Fruit fly (Drosophila melanogaster) whole organism, wandering third instar larva: ENCODE data around the gene CG32262.

Experiments
- CG32264 ChIP-seq: fragments of 200-800 bp; sonication (Bioruptor generic); optimal IDR thresholded peaks from 2 replicates; lab custom pipeline; 2016; ENCODE audit warnings: missing biosample characterization, missing genetic modification characterization
- CG9705 ChIP-seq: fragments of 200-800 bp; sonication (Bioruptor generic); optimal IDR thresholded peaks from 2 replicates; lab custom pipeline; 2018; ENCODE audit warnings: missing biosample characterization, mild to moderate bottlenecking, missing genetic modification characterization
- CrebA ChIP-seq: fragments of 200-800 bp; sonication (Bioruptor generic); optimal IDR thresholded peaks from 2 replicates; lab custom pipeline; 2016; ENCODE audit warnings: missing biosample characterization, mild to moderate bottlenecking, missing genetic modification characterization, borderline replicate concordance
- Dfd ChIP-seq: fragments of >200 bp; optimal IDR thresholded peaks from 2 replicates; lab custom pipeline; 2017; ENCODE audit warnings: missing biosample characterization, missing genetic modification characterization
- Dif ChIP-seq: fragments of 200-275, 200-300 bp; sonication (Bioruptor generic); optimal IDR thresholded peaks from 2 replicates; lab custom pipeline; 2018; ENCODE audit warnings: missing biosample characterization, missing genetic modification characterization; ENCODE audit not compliant: partially characterized antibody
- GATAd ChIP-seq: sonication (Bioruptor generic); optimal IDR thresholded peaks from 2 replicates; lab custom pipeline; 2016; ENCODE audit warnings: missing biosample characterization, missing genetic modification characterization
- HLH106 ChIP-seq: fragments of 200-800 bp; optimal IDR thresholded peaks from 3 replicates; lab custom pipeline; 2019; ENCODE audit warnings: missing biosample characterization, mild to moderate bottlenecking, missing genetic modification characterization, moderate library complexity
- Hnf4 ChIP-seq: fragments of 200-800 bp; sonication (Bioruptor generic); optimal IDR thresholded peaks from 2 replicates; lab custom pipeline; 2016; ENCODE audit warnings: missing biosample characterization, mild to moderate bottlenecking, missing genetic modification characterization
- Hr78 ChIP-seq: fragments of >200 bp; optimal IDR thresholded peaks from 2 replicates; lab custom pipeline; 2017; ENCODE audit warnings: missing biosample characterization, missing genetic modification characterization
- Hr83 ChIP-seq: fragments of 200-300 bp; sonication (Bioruptor generic); optimal IDR thresholded peaks from 2 replicates; lab custom pipeline; 2016; ENCODE audit warnings: missing biosample characterization, mild to moderate bottlenecking, missing genetic modification characterization, moderate library complexity; ENCODE audit not compliant: poor library complexity, severe bottlenecking
- Jra ChIP-seq: sonication (Bioruptor generic); optimal IDR thresholded peaks from 2 replicates; lab custom pipeline; 2016; ENCODE audit warnings: missing biosample characterization, missing genetic modification characterization
- Mio ChIP-seq: sonication (Bioruptor generic); optimal IDR thresholded peaks from 2 replicates; lab custom pipeline; 2016; ENCODE audit warnings: missing biosample characterization, missing genetic modification characterization
- Myc ChIP-seq: fragments of >200 bp; optimal IDR thresholded peaks from 2 replicates; lab custom pipeline; 2017
- N ChIP-seq: fragments of >200 bp; optimal IDR thresholded peaks from 2 replicates; lab custom pipeline; 2018; ENCODE audit warnings: missing biosample characterization, missing external identifiers, missing genetic modification characterization
- OdsH ChIP-seq: fragments of 200-800 bp; sonication (Bioruptor generic); optimal IDR thresholded peaks from 2 replicates; lab custom pipeline; 2016; ENCODE audit warnings: missing biosample characterization, mild to moderate bottlenecking, missing genetic modification characterization
- Rel ChIP-seq, 2 experiments: fragments of 200-800 bp; sonication (Bioruptor generic) in 1 of 2; optimal IDR thresholded peaks; 2 replicates in 1 of 2; 3 replicates in 1 of 2; lab custom pipeline; 2016 to 2019; ENCODE audit warnings: mild to moderate bottlenecking in 2 of 2, missing biosample characterization in 2 of 2, missing genetic modification characterization in 2 of 2, moderate library complexity in 1 of 2
- Sp1 ChIP-seq: fragments of 200-800 bp; sonication (Bioruptor generic); optimal IDR thresholded peaks from 3 replicates; lab custom pipeline; 2019; ENCODE audit warnings: missing biosample characterization, mild to moderate bottlenecking, missing genetic modification characterization, moderate library complexity
- Vsx2 ChIP-seq: fragments of 200-300, 225-300 bp; sonication (Bioruptor generic); optimal IDR thresholded peaks from 2 replicates; lab custom pipeline; 2018; ENCODE audit warnings: missing biosample characterization, missing genetic modification characterization; ENCODE audit not compliant: partially characterized antibody
- br ChIP-seq: fragments of 200-800 bp; sonication (Bioruptor generic); optimal IDR thresholded peaks from 2 replicates; lab custom pipeline; 2016; ENCODE audit warnings: missing biosample characterization, missing genetic modification characterization
- brk ChIP-seq: fragments of 200-800 bp; sonication (Bioruptor generic); optimal IDR thresholded peaks from 2 replicates; lab custom pipeline; 2016; ENCODE audit warnings: missing biosample characterization, mild to moderate bottlenecking, missing genetic modification characterization
- dl ChIP-seq, 2 experiments: fragments of 175-275, 200-275 bp in 1 of 2; fragments of 200-275 bp in 1 of 2; sonication (Bioruptor generic); optimal IDR thresholded peaks; lab custom pipeline; 2018; ENCODE audit warnings: mild to moderate bottlenecking in 2 of 2, missing biosample characterization in 2 of 2, missing genetic modification characterization in 2 of 2, moderate library complexity in 2 of 2; ENCODE audit not compliant: partially characterized antibody in 2 of 2, insufficient read depth in 1 of 2
- dmrt93B ChIP-seq: fragments of 200-800 bp; sonication (Bioruptor generic); optimal IDR thresholded peaks from 2 replicates; lab custom pipeline; 2018; ENCODE audit warnings: missing biosample characterization, mild to moderate bottlenecking, missing genetic modification characterization
- dsf ChIP-seq: sonication (Bioruptor generic); optimal IDR thresholded peaks from 2 replicates; lab custom pipeline; 2016; ENCODE audit warnings: missing biosample characterization, missing genetic modification characterization, borderline replicate concordance
- ey ChIP-seq: fragments of 200-800 bp; sonication (Bioruptor generic); optimal IDR thresholded peaks from 2 replicates; lab custom pipeline; 2016; ENCODE audit warnings: missing biosample characterization, missing genetic modification characterization
- foxo ChIP-seq, 2 experiments: fragments of 200-800 bp; sonication (Bioruptor generic); optimal IDR thresholded peaks; 2 replicates in 1 of 2; 3 replicates in 1 of 2; lab custom pipeline; 2016 to 2017; ENCODE audit warnings: missing biosample characterization in 2 of 2, missing genetic modification characterization in 2 of 2
- fru ChIP-seq: fragments of 200-800 bp; sonication (Bioruptor generic); optimal IDR thresholded peaks from 3 replicates; lab custom pipeline; 2016; ENCODE audit warnings: missing biosample characterization, mild to moderate bottlenecking, missing genetic modification characterization
- h ChIP-seq: fragments of 200-800 bp; sonication (Bioruptor generic); optimal IDR thresholded peaks from 3 replicates; lab custom pipeline; 2016; ENCODE audit warnings: missing biosample characterization, mild to moderate bottlenecking, missing genetic modification characterization
- jim ChIP-seq: fragments of 175-275, 200-325 bp; sonication (Bioruptor generic); optimal IDR thresholded peaks from 2 replicates; lab custom pipeline; 2016; ENCODE audit warnings: missing biosample characterization, mild to moderate bottlenecking, missing genetic modification characterization
- lola ChIP-seq: fragments of >200 bp; optimal IDR thresholded peaks from 2 replicates; lab custom pipeline; 2017; ENCODE audit warnings: missing biosample characterization, missing genetic modification characterization
- pan ChIP-seq: fragments of >200 bp; optimal IDR thresholded peaks from 2 replicates; lab custom pipeline; 2017
- psq ChIP-seq: fragments of 200-800 bp; sonication (Bioruptor generic); optimal IDR thresholded peaks from 3 replicates; lab custom pipeline; 2017; ENCODE audit warnings: missing biosample characterization, mild to moderate bottlenecking, missing genetic modification characterization, moderate library complexity
- rgr ChIP-seq: fragments of 200-800 bp; sonication (Bioruptor generic); optimal IDR thresholded peaks from 3 replicates; lab custom pipeline; 2016; ENCODE audit warnings: missing biosample characterization, mild to moderate bottlenecking, missing genetic modification characterization
- sage ChIP-seq: fragments of 200-800 bp; sonication (Bioruptor generic); optimal IDR thresholded peaks from 2 replicates; lab custom pipeline; 2016; ENCODE audit warnings: missing biosample characterization, mild to moderate bottlenecking, missing genetic modification characterization
- sv ChIP-seq: fragments of 200-800 bp; sonication (Bioruptor generic); optimal IDR thresholded peaks from 3 replicates; lab custom pipeline; 2016; ENCODE audit warnings: missing biosample characterization, missing genetic modification characterization
- tai ChIP-seq: sonication (Bioruptor generic); optimal IDR thresholded peaks from 2 replicates; lab custom pipeline; 2016; ENCODE audit warnings: missing biosample characterization, missing genetic modification characterization
- usp ChIP-seq: fragments of >200 bp; optimal IDR thresholded peaks from 2 replicates; lab custom pipeline; 2017; ENCODE audit warnings: missing biosample characterization, missing genetic modification characterization
- woc ChIP-seq: sonication (Bioruptor generic); optimal IDR thresholded peaks from 2 replicates; lab custom pipeline; 2016; ENCODE audit warnings: missing biosample characterization, mild to moderate bottlenecking, missing genetic modification characterization

The CG32262 gene

DNA sequence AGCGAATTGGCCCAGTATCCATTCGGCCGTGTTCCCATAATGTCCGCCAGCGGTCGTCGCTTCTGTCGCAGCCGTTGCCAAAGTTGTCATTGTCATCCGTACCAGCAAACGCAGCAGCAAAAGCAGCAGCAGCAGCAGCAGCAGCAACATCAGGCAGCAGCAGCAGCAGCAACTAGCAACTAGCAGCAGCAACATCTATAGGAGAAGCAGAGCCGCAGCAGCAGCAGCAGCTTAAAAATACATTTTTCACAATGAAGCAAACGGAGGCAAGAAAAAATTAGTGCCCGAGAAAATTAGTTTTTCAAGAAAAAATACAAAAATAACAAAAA is 15.5 kb upstream of the CG32262 start:
- no peak for TF ChIP-seq Jra (GFP tag; lab: Kevin White, UChicago)
- no peak for TF ChIP-seq Sp1 (GFP tag; lab: Kevin White, UChicago)
- no peak for TF ChIP-seq pan (lab: Kevin White, UChicago)
- TF ChIP-seq dsf (GFP tag; lab: Kevin White, UChicago) = no peak
- TF ChIP-seq br (GFP tag; lab: Kevin White, UChicago) = no peak
- peak; percentile 85 for TF ChIP-seq Dfd (GFP tag; lab: Kevin White, UChicago)
- no peak for TF ChIP-seq OdsH
- no peak for TF ChIP-seq Hnf4
- TF ChIP-seq, all 38 proteins: peak for 1

DNA sequence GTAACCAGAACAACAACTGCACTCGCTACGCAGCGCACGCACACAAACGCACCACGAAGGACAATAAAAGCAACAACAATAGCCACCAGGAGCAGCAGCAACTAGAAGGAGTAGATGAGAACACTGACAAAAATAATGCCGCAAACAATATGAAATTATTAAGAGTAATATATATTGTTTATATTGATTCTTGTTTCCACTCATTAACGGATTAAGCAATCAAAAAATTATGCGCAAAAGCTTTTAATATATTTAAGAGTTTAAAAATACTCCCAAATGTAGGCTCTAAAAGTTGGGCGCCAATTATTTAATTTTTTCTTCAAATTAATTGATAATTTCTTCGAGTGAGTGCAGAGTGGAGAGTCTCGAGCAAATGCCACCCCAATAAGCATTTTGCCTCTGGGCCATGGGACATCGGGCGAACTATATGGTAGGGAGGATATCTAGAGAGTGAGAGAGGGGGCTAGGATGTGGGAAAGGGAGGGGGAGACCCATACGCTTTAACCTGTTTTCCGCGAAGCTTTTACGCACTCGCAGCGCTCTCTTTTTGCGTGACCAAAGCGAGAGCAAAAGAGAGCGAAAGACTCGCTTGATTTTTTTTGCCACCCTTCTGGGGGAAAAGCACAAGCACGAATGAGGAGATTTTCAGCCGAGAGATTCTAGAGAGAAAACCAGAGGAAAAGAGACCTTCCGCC is 14.9 kb upstream of the CG32262 start, which contains the start of gene Rdh:
TSS of gene Rdh (plus strand) at position 660 of the 695 bp plus-strand sequence.
- peak; percentile 48 for TF ChIP-seq psq (GFP tag; lab: Kevin White, UChicago)
- TF ChIP-seq Dif (GFP tag; lab: Kevin White, UChicago) = peak; percentile 32
- TF ChIP-seq Hr83 (GFP tag; lab: Kevin White, UChicago) = no peak
- peak; percentile 45 for TF ChIP-seq sv (GFP tag; lab: Kevin White, UChicago)
- peak; percentile 40 for TF ChIP-seq Sp1 (GFP tag; lab: Kevin White, UChicago)
- no peak for TF ChIP-seq CG9705 (GFP tag; lab: Kevin White, UChicago)
- TF ChIP-seq CG32264 (GFP tag; lab: Kevin White, UChicago) = no peak
- TF ChIP-seq N (GFP tag; lab: Kevin White, UChicago) = no peak
- TF ChIP-seq h = peak; percentile 50
- peak; percentile 9 for TF ChIP-seq br (GFP tag; lab: Kevin White, UChicago)
- TF ChIP-seq rgr (GFP tag; lab: Kevin White, UChicago) = peak; percentile 54
- TF ChIP-seq OdsH = peak; percentile 68
- TF ChIP-seq brk (GFP tag; lab: Kevin White, UChicago) = peak; percentile 24
- TF ChIP-seq Dfd (GFP tag; lab: Kevin White, UChicago) = peak; percentile 13
- peak in 1 of 2 experiments; percentile 51 for TF ChIP-seq foxo (GFP tag; optimal IDR thresholded peaks at IDR 0.05; lab: Kevin White, UChicago)
- TF ChIP-seq dmrt93B (GFP tag; lab: Kevin White, UChicago) = peak; percentile 15
- TF ChIP-seq usp = no peak
- TF ChIP-seq fru (GFP tag; lab: Kevin White, UChicago) = peak; percentile 51
- TF ChIP-seq Hnf4 = no peak
- peak in 1 of 2 experiments; percentile 56 for TF ChIP-seq dl (GFP tag; optimal IDR thresholded peaks at IDR 0.05; lab: Kevin White, UChicago; ENCODE audit: insufficient read depth in 1 of 2, partially characterized antibody in 2 of 2)
- TF ChIP-seq HLH106 (tag; lab: Kevin White, UChicago) = peak; percentile 32
- TF ChIP-seq ey (GFP tag; lab: Kevin White, UChicago) = peak; percentile 38

DNA sequence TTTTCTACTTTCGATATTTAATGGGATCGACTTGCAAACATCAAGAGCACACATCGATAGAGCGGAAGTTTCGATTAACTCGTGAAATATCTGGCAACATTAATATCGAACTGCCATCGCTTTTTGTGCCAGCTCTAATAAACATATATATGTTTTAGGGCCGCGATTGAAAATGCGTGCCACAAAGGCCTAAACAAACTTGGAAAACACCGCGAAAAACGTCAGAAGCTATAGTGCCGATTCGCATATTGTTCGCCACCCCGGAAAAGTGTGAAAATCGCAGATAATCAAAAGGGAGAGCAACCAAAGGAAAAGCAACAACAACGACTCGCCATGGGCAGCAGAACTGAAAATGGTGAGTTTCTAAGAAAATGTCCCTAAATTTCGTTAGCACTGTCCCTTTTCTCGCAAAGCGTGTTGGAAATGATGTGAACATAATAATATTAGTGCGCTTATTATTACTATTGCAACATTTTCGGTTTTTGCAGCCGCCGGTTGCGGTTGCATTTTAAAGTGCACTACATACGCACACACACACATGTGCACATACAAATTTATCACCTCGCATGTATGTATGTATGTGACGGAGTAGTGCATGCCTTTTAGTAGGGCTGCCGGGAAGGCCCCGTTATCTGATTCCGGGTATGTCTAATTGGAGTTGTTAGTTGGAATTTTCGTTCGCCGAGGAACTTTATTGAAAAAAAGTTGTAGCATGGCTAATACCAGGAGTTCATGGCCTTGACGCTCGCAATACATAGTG is 8.8 kb upstream of the CG32262 start, which contains the start of gene enc:
TSS of gene enc (plus strand) at position 114 of the 760 bp plus-strand sequence.
- peak; percentile 15 for TF ChIP-seq psq (GFP tag; lab: Kevin White, UChicago)
- peak; percentile 36 for TF ChIP-seq brk (GFP tag; lab: Kevin White, UChicago)
- TF ChIP-seq CG9705 (GFP tag; lab: Kevin White, UChicago) = no peak
- TF ChIP-seq Mio (GFP tag; lab: Kevin White, UChicago) = no peak
- TF ChIP-seq lola = no peak
- no peak for TF ChIP-seq Dfd (GFP tag; lab: Kevin White, UChicago)
- TF ChIP-seq dsf (GFP tag; lab: Kevin White, UChicago) = no peak
- no peak for TF ChIP-seq pan (lab: Kevin White, UChicago)
- TF ChIP-seq sv (GFP tag; lab: Kevin White, UChicago) = no peak
- no peak for TF ChIP-seq dl (GFP tag; optimal IDR thresholded peaks at IDR 0.05; lab: Kevin White, UChicago; ENCODE audit: insufficient read depth in 1 of 2, partially characterized antibody in 2 of 2)
- TF ChIP-seq Dif (GFP tag; lab: Kevin White, UChicago) = no peak
- no peak for TF ChIP-seq Myc (lab: Kevin White, UChicago)
- no peak for TF ChIP-seq usp
- no peak for TF ChIP-seq dmrt93B (GFP tag; lab: Kevin White, UChicago)
- peak; percentile 46 for TF ChIP-seq sage (GFP tag; lab: Kevin White, UChicago)
- TF ChIP-seq rgr (GFP tag; lab: Kevin White, UChicago) = no peak
- TF ChIP-seq CrebA = no peak
- TF ChIP-seq Hr78 (GFP tag; lab: Kevin White, UChicago) = no peak
- TF ChIP-seq Hnf4 = no peak
- TF ChIP-seq Jra (GFP tag; lab: Kevin White, UChicago) = peak; percentile 23
- TF ChIP-seq GATAd (GFP tag; lab: Kevin White, UChicago) = no peak
- TF ChIP-seq woc (GFP tag; lab: Kevin White, UChicago) = peak; percentile 56
- TF ChIP-seq jim (GFP tag; lab: Kevin White, UChicago) = no peak
- no peak for TF ChIP-seq HLH106 (tag; lab: Kevin White, UChicago)
- no peak for TF ChIP-seq Vsx2 (GFP tag; lab: Kevin White, UChicago)
- no peak for TF ChIP-seq OdsH
- no peak for TF ChIP-seq fru (GFP tag; lab: Kevin White, UChicago)
- peak; percentile 84 for TF ChIP-seq tai (GFP tag; lab: Kevin White, UChicago)
- no peak for TF ChIP-seq foxo (GFP tag; optimal IDR thresholded peaks at IDR 0.05; lab: Kevin White, UChicago)
- no peak for TF ChIP-seq br (GFP tag; lab: Kevin White, UChicago)
- no peak for TF ChIP-seq Sp1 (GFP tag; lab: Kevin White, UChicago)
- peak; percentile 45 for TF ChIP-seq Hr83 (GFP tag; lab: Kevin White, UChicago)
- TF ChIP-seq Rel (GFP tag; optimal IDR thresholded peaks at IDR 0.05; lab: Kevin White, UChicago) = no peak
- peak; percentile 88 for TF ChIP-seq Rel (tag; optimal IDR thresholded peaks at IDR 0.05; lab: Kevin White, UChicago)
